Fruit fly (Drosophila melanogaster) whole organism, wandering third instar larva: Measurements from ENCODE around the gene CG4025.

Source experiments
- Abd-B ChIP-seq: fragments of >200 bp; optimal IDR thresholded peaks from 2 replicates; lab custom pipeline; 2017; ENCODE audit warnings: missing biosample characterization, missing genetic modification characterization
- CG32264 ChIP-seq: fragments of 200-800 bp; sonication (Bioruptor generic); optimal IDR thresholded peaks from 2 replicates; lab custom pipeline; 2016; ENCODE audit warnings: missing biosample characterization, missing genetic modification characterization
- CG9705 ChIP-seq: fragments of 200-800 bp; sonication (Bioruptor generic); optimal IDR thresholded peaks from 2 replicates; lab custom pipeline; 2018; ENCODE audit warnings: missing biosample characterization, mild to moderate bottlenecking, missing genetic modification characterization
- CrebA ChIP-seq: fragments of 200-800 bp; sonication (Bioruptor generic); optimal IDR thresholded peaks from 2 replicates; lab custom pipeline; 2016; ENCODE audit warnings: missing biosample characterization, mild to moderate bottlenecking, missing genetic modification characterization, borderline replicate concordance
- Dfd ChIP-seq: fragments of >200 bp; optimal IDR thresholded peaks from 2 replicates; lab custom pipeline; 2017; ENCODE audit warnings: missing biosample characterization, missing genetic modification characterization
- Dif ChIP-seq: fragments of 200-275, 200-300 bp; sonication (Bioruptor generic); optimal IDR thresholded peaks from 2 replicates; lab custom pipeline; 2018; ENCODE audit warnings: missing biosample characterization, missing genetic modification characterization; ENCODE audit not compliant: partially characterized antibody
- GATAd ChIP-seq: sonication (Bioruptor generic); optimal IDR thresholded peaks from 2 replicates; lab custom pipeline; 2016; ENCODE audit warnings: missing biosample characterization, missing genetic modification characterization
- HLH106 ChIP-seq: fragments of 200-800 bp; optimal IDR thresholded peaks from 3 replicates; lab custom pipeline; 2019; ENCODE audit warnings: missing biosample characterization, mild to moderate bottlenecking, missing genetic modification characterization, moderate library complexity
- Hnf4 ChIP-seq: fragments of 200-800 bp; sonication (Bioruptor generic); optimal IDR thresholded peaks from 2 replicates; lab custom pipeline; 2016; ENCODE audit warnings: missing biosample characterization, mild to moderate bottlenecking, missing genetic modification characterization
- Hr78 ChIP-seq: fragments of >200 bp; optimal IDR thresholded peaks from 2 replicates; lab custom pipeline; 2017; ENCODE audit warnings: missing biosample characterization, missing genetic modification characterization
- Hr83 ChIP-seq: fragments of 200-300 bp; sonication (Bioruptor generic); optimal IDR thresholded peaks from 2 replicates; lab custom pipeline; 2016; ENCODE audit warnings: missing biosample characterization, mild to moderate bottlenecking, missing genetic modification characterization, moderate library complexity; ENCODE audit not compliant: poor library complexity, severe bottlenecking
- Jra ChIP-seq: sonication (Bioruptor generic); optimal IDR thresholded peaks from 2 replicates; lab custom pipeline; 2016; ENCODE audit warnings: missing biosample characterization, missing genetic modification characterization
- Mio ChIP-seq: sonication (Bioruptor generic); optimal IDR thresholded peaks from 2 replicates; lab custom pipeline; 2016; ENCODE audit warnings: missing biosample characterization, missing genetic modification characterization
- Myc ChIP-seq: fragments of >200 bp; optimal IDR thresholded peaks from 2 replicates; lab custom pipeline; 2017
- N ChIP-seq: fragments of >200 bp; optimal IDR thresholded peaks from 2 replicates; lab custom pipeline; 2018; ENCODE audit warnings: missing biosample characterization, missing external identifiers, missing genetic modification characterization
- OdsH ChIP-seq: fragments of 200-800 bp; sonication (Bioruptor generic); optimal IDR thresholded peaks from 2 replicates; lab custom pipeline; 2016; ENCODE audit warnings: missing biosample characterization, mild to moderate bottlenecking, missing genetic modification characterization
- Rel ChIP-seq, 2 experiments: fragments of 200-800 bp; sonication (Bioruptor generic) in 1 of 2; optimal IDR thresholded peaks; 2 replicates in 1 of 2; 3 replicates in 1 of 2; lab custom pipeline; 2016 to 2019; ENCODE audit warnings: mild to moderate bottlenecking in 2 of 2, missing biosample characterization in 2 of 2, missing genetic modification characterization in 2 of 2, moderate library complexity in 1 of 2
- Sp1 ChIP-seq: fragments of 200-800 bp; sonication (Bioruptor generic); optimal IDR thresholded peaks from 3 replicates; lab custom pipeline; 2019; ENCODE audit warnings: missing biosample characterization, mild to moderate bottlenecking, missing genetic modification characterization, moderate library complexity
- Vsx2 ChIP-seq: fragments of 200-300, 225-300 bp; sonication (Bioruptor generic); optimal IDR thresholded peaks from 2 replicates; lab custom pipeline; 2018; ENCODE audit warnings: missing biosample characterization, missing genetic modification characterization; ENCODE audit not compliant: partially characterized antibody
- br ChIP-seq: fragments of 200-800 bp; sonication (Bioruptor generic); optimal IDR thresholded peaks from 2 replicates; lab custom pipeline; 2016; ENCODE audit warnings: missing biosample characterization, missing genetic modification characterization
- brk ChIP-seq: fragments of 200-800 bp; sonication (Bioruptor generic); optimal IDR thresholded peaks from 2 replicates; lab custom pipeline; 2016; ENCODE audit warnings: missing biosample characterization, mild to moderate bottlenecking, missing genetic modification characterization
- dl ChIP-seq, 2 experiments: fragments of 175-275, 200-275 bp in 1 of 2; fragments of 200-275 bp in 1 of 2; sonication (Bioruptor generic); optimal IDR thresholded peaks; lab custom pipeline; 2018; ENCODE audit warnings: mild to moderate bottlenecking in 2 of 2, missing biosample characterization in 2 of 2, missing genetic modification characterization in 2 of 2, moderate library complexity in 2 of 2; ENCODE audit not compliant: partially characterized antibody in 2 of 2, insufficient read depth in 1 of 2
- dmrt93B ChIP-seq: fragments of 200-800 bp; sonication (Bioruptor generic); optimal IDR thresholded peaks from 2 replicates; lab custom pipeline; 2018; ENCODE audit warnings: missing biosample characterization, mild to moderate bottlenecking, missing genetic modification characterization
- dsf ChIP-seq: sonication (Bioruptor generic); optimal IDR thresholded peaks from 2 replicates; lab custom pipeline; 2016; ENCODE audit warnings: missing biosample characterization, missing genetic modification characterization, borderline replicate concordance
- ey ChIP-seq: fragments of 200-800 bp; sonication (Bioruptor generic); optimal IDR thresholded peaks from 2 replicates; lab custom pipeline; 2016; ENCODE audit warnings: missing biosample characterization, missing genetic modification characterization
- foxo ChIP-seq, 2 experiments: fragments of 200-800 bp; sonication (Bioruptor generic); optimal IDR thresholded peaks; 2 replicates in 1 of 2; 3 replicates in 1 of 2; lab custom pipeline; 2016 to 2017; ENCODE audit warnings: missing biosample characterization in 2 of 2, missing genetic modification characterization in 2 of 2
- fru ChIP-seq: fragments of 200-800 bp; sonication (Bioruptor generic); optimal IDR thresholded peaks from 3 replicates; lab custom pipeline; 2016; ENCODE audit warnings: missing biosample characterization, mild to moderate bottlenecking, missing genetic modification characterization
- h ChIP-seq: fragments of 200-800 bp; sonication (Bioruptor generic); optimal IDR thresholded peaks from 3 replicates; lab custom pipeline; 2016; ENCODE audit warnings: missing biosample characterization, mild to moderate bottlenecking, missing genetic modification characterization
- jim ChIP-seq: fragments of 175-275, 200-325 bp; sonication (Bioruptor generic); optimal IDR thresholded peaks from 2 replicates; lab custom pipeline; 2016; ENCODE audit warnings: missing biosample characterization, mild to moderate bottlenecking, missing genetic modification characterization
- lola ChIP-seq: fragments of >200 bp; optimal IDR thresholded peaks from 2 replicates; lab custom pipeline; 2017; ENCODE audit warnings: missing biosample characterization, missing genetic modification characterization
- pan ChIP-seq: fragments of >200 bp; optimal IDR thresholded peaks from 2 replicates; lab custom pipeline; 2017
- psq ChIP-seq: fragments of 200-800 bp; sonication (Bioruptor generic); optimal IDR thresholded peaks from 3 replicates; lab custom pipeline; 2017; ENCODE audit warnings: missing biosample characterization, mild to moderate bottlenecking, missing genetic modification characterization, moderate library complexity
- rgr ChIP-seq: fragments of 200-800 bp; sonication (Bioruptor generic); optimal IDR thresholded peaks from 3 replicates; lab custom pipeline; 2016; ENCODE audit warnings: missing biosample characterization, mild to moderate bottlenecking, missing genetic modification characterization
- sage ChIP-seq: fragments of 200-800 bp; sonication (Bioruptor generic); optimal IDR thresholded peaks from 2 replicates; lab custom pipeline; 2016; ENCODE audit warnings: missing biosample characterization, mild to moderate bottlenecking, missing genetic modification characterization
- sv ChIP-seq: fragments of 200-800 bp; sonication (Bioruptor generic); optimal IDR thresholded peaks from 3 replicates; lab custom pipeline; 2016; ENCODE audit warnings: missing biosample characterization, missing genetic modification characterization
- tai ChIP-seq: sonication (Bioruptor generic); optimal IDR thresholded peaks from 2 replicates; lab custom pipeline; 2016; ENCODE audit warnings: missing biosample characterization, missing genetic modification characterization
- usp ChIP-seq: fragments of >200 bp; optimal IDR thresholded peaks from 2 replicates; lab custom pipeline; 2017; ENCODE audit warnings: missing biosample characterization, missing genetic modification characterization
- woc ChIP-seq: sonication (Bioruptor generic); optimal IDR thresholded peaks from 2 replicates; lab custom pipeline; 2016; ENCODE audit warnings: missing biosample characterization, mild to moderate bottlenecking, missing genetic modification characterization

The CG4025 gene

DNA sequence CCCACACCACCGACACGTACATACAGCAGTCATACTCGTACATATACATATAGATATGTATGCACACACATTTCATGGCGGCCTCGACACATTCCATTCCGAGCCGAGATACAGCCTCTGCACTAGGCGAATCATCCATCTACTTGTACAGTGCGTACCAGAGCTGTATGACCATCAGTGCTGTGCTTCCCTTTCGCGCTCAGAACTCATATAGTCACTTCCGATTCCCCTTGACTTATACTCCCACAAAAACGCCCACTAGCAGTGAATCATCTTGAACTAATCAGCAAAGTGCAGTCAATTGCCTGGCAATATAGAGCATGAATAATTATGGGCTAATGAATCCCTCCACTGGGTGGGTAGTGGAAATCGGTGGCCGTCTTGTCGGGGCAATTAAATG is 13.0 kb downstream of the CG4025 start:
- no peak for TF ChIP-seq foxo (GFP tag; optimal IDR thresholded peaks at IDR 0.05; lab: Kevin White, UChicago)
- no peak for TF ChIP-seq ey (GFP tag; lab: Kevin White, UChicago)
- no peak for TF ChIP-seq lola (GFP tag; lab: Kevin White, UChicago)
- TF ChIP-seq pan: no peak
- TF ChIP-seq brk (GFP tag; lab: Kevin White, UChicago): no peak
- TF ChIP-seq Hr78 (GFP tag; lab: Kevin White, UChicago): no peak
- no peak for TF ChIP-seq Dif (GFP tag; lab: Kevin White, UChicago)
- no peak for TF ChIP-seq CrebA (GFP tag; lab: Kevin White, UChicago)
- no peak for TF ChIP-seq CG32264 (GFP tag; lab: Kevin White, UChicago)
- no peak for TF ChIP-seq Dfd (GFP tag; lab: Kevin White, UChicago)
- no peak for TF ChIP-seq dmrt93B (GFP tag; lab: Kevin White, UChicago)
- no peak for TF ChIP-seq jim (GFP tag; lab: Kevin White, UChicago)
- no peak for TF ChIP-seq Myc (lab: Kevin White, UChicago)
- TF ChIP-seq Vsx2: no peak
- TF ChIP-seq tai (GFP tag; lab: Kevin White, UChicago): no peak
- TF ChIP-seq OdsH (GFP tag; lab: Kevin White, UChicago): no peak
- TF ChIP-seq Hr83 (GFP tag; lab: Kevin White, UChicago): no peak

DNA sequence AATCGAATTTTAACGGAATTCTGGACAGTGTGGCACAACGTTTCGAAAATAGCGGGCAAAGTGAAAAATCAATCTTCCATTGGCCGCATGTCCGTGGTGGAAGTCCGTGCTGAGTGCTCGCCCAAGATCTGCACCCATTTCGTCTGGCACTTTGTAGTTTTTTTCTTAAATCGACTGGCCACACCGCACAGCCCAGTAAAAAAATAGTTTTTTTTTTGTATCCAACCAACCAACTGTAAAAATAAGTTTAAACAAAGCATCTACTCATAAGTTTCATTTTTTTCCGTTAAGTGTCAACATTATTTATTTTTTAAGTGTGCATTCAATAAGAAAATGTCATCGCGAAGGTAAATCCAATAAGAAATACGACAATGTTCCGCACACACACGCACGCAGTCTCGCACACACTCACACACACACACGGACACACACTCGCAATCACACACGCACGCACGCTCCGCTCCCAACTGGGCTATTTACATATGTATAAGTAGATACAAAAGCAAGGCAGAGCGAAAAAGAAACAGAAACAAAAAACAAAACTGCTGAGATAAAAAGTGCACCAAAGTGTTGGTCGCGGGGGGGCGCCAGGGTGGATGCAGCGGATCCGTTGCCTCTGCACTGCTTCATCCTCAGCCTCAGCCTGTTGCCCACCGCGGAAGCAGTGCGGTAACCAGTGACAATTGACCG is 17.5 kb downstream of the CG4025 start, which contains the start of gene csw:
Gene csw (plus strand): TSS at position 163 of the 690 bp plus-strand sequence.
- TF ChIP-seq CG32264 (GFP tag; lab: Kevin White, UChicago) (no peak), lola (GFP tag; lab: Kevin White, UChicago) (no peak), N (GFP tag; lab: Kevin White, UChicago) (peak; percentile 75), Abd-B (GFP tag; lab: Kevin White, UChicago) (no peak), usp (GFP tag; lab: Kevin White, UChicago) (no peak), woc (GFP tag; lab: Kevin White, UChicago) (no peak), ey (GFP tag; lab: Kevin White, UChicago) (no peak), OdsH (GFP tag; lab: Kevin White, UChicago) (no peak), pan (no peak), psq (peak; percentile 33), Myc (lab: Kevin White, UChicago) (no peak), h (GFP tag; lab: Kevin White, UChicago) (peak; percentile 23), Mio (GFP tag; lab: Kevin White, UChicago) (no peak), Sp1 (GFP tag; lab: Kevin White, UChicago) (peak; percentile 63), Hr83 (GFP tag; lab: Kevin White, UChicago) (peak; percentile 18), foxo (GFP tag; optimal IDR thresholded peaks at IDR 0.05; lab: Kevin White, UChicago) (peak in 1 of 2 experiments; percentile 50), fru (GFP tag; lab: Kevin White, UChicago) (no peak), sage (GFP tag; lab: Kevin White, UChicago) (no peak), jim (GFP tag; lab: Kevin White, UChicago) (peak; percentile 92), Hnf4 (GFP tag; lab: Kevin White, UChicago) (peak; percentile 91), dmrt93B (GFP tag; lab: Kevin White, UChicago) (no peak), Hr78 (GFP tag; lab: Kevin White, UChicago) (no peak), Rel (GFP tag; optimal IDR thresholded peaks at IDR 0.05; lab: Kevin White, UChicago) (no peak), Rel (tag; optimal IDR thresholded peaks at IDR 0.05; lab: Kevin White, UChicago) (peak; percentile 3), dsf (no peak), brk (GFP tag; lab: Kevin White, UChicago) (no peak), br (GFP tag; lab: Kevin White, UChicago) (no peak), CG9705 (no peak), Dfd (GFP tag; lab: Kevin White, UChicago) (peak; percentile 82), HLH106 (tag; lab: Kevin White, UChicago) (peak; percentile 5), sv (GFP tag; lab: Kevin White, UChicago) (peak; percentile 34), tai (GFP tag; lab: Kevin White, UChicago) (no peak), dl (GFP tag; optimal IDR thresholded peaks at IDR 0.05; lab: Kevin White, UChicago; ENCODE audit: insufficient read depth in 1 of 2, partially characterized antibody in 2 of 2) (no peak), Jra (peak; percentile 35), CrebA (GFP tag; lab: Kevin White, UChicago) (no peak), Dif (GFP tag; lab: Kevin White, UChicago) (no peak), Vsx2 (no peak), rgr (peak; percentile 1), GATAd (GFP tag; lab: Kevin White, UChicago) (no peak)
